Fruit fly (Drosophila melanogaster) whole organism, embryonic: ENCODE data around the gene CG44362.
A peak's percentile ranks its signal among the peaks of the same experiment; 100 is the strongest.

Source experiments
- Adf1 ChIP-seq: fragments of 200-800 bp; sonication (Bioruptor generic); IDR thresholded peaks from 2 replicates; pipeline ENCODE4 v1.3.6; 2022; ENCODE audit warnings: missing biosample characterization, missing genetic modification characterization
- Asciz ChIP-seq: fragments of 200-800 bp; sonication (Bioruptor generic); optimal IDR thresholded peaks from 2 replicates; lab custom pipeline; 2017; ENCODE audit warnings: missing biosample characterization, mild to moderate bottlenecking, missing genetic modification characterization, missing genetic modification reagents
- Awh ChIP-seq: fragments of 200-800 bp; sonication (Bioruptor generic); IDR thresholded peaks from 2 replicates; pipeline ENCODE4, ENCODE4 v1.3.6; 2022; ENCODE audit warnings: missing biosample characterization, missing genetic modification characterization
- B-H1 ChIP-seq: fragments of 200-800 bp; sonication (Bioruptor generic); IDR thresholded peaks from 3 replicates; pipeline ENCODE4 v1.3.6; 2022; ENCODE audit warnings: missing biosample characterization, missing genetic modification characterization
- CG11456 ChIP-seq: fragments of 200-800 bp; sonication (Bioruptor generic); IDR thresholded peaks from 3 replicates; pipeline ENCODE4 v1.3.6; 2022; ENCODE audit warnings: missing biosample characterization, missing genetic modification characterization
- CG12391 ChIP-seq: fragments of 200-800 bp; sonication (Bioruptor generic); optimal IDR thresholded peaks from 3 replicates; lab custom pipeline; 2018; ENCODE audit warnings: missing biosample characterization, mild to moderate bottlenecking, missing genetic modification characterization, moderate library complexity
- CG14965 ChIP-seq: fragments of 200-800 bp; sonication (Bioruptor generic); optimal IDR thresholded peaks from 2 replicates; lab custom pipeline; 2016; ENCODE audit warnings: missing biosample characterization, missing genetic modification characterization, borderline replicate concordance
- CG17359 ChIP-seq: fragments of 200-800 bp; sonication (Bioruptor generic); optimal IDR thresholded peaks from 3 replicates; lab custom pipeline; 2018; ENCODE audit warnings: missing biosample characterization, mild to moderate bottlenecking, missing genetic modification characterization, moderate library complexity
- CG17568 ChIP-seq: fragments of 200-800 bp; sonication (Bioruptor generic); optimal IDR thresholded peaks from 2 replicates; lab custom pipeline; 2018; ENCODE audit warnings: missing biosample characterization, mild to moderate bottlenecking, missing genetic modification characterization, moderate library complexity
- CG17829 ChIP-seq: fragments of 200-800 bp; optimal IDR thresholded peaks from 2 replicates; lab custom pipeline; 2019; ENCODE audit warnings: missing biosample characterization, mild to moderate bottlenecking, missing genetic modification characterization, moderate library complexity
- CG1792 ChIP-seq: fragments of 200-800 bp; sonication (Bioruptor generic); optimal IDR thresholded peaks from 2 replicates; lab custom pipeline; 2016; ENCODE audit warnings: missing biosample characterization, missing genetic modification characterization
- CG1832 ChIP-seq: fragments of 200-800 bp; sonication (Bioruptor generic); optimal IDR thresholded peaks from 2 replicates; lab custom pipeline; 2017; ENCODE audit warnings: missing biosample characterization, mild to moderate bottlenecking, missing genetic modification characterization, inconsistent platforms
- CG18764 ChIP-seq: fragments of 200-800 bp; sonication (Bioruptor generic); optimal IDR thresholded peaks from 3 replicates; lab custom pipeline; 2016; ENCODE audit warnings: missing biosample characterization, missing genetic modification characterization
- CG2129 ChIP-seq: fragments of 200-800 bp; sonication (Bioruptor generic); IDR thresholded peaks from 2 replicates; pipeline ENCODE4 v1.3.6; 2022; ENCODE audit warnings: missing biosample characterization, missing genetic modification characterization; ENCODE audit not compliant: partially characterized antibody
- CG2199 ChIP-seq: fragments of 200-800 bp; sonication (Bioruptor generic); IDR thresholded peaks from 3 replicates; pipeline ENCODE4 v1.3.6; 2022; ENCODE audit warnings: missing biosample characterization, missing genetic modification characterization
- CG2889 ChIP-seq: fragments of 200-800 bp; sonication (Bioruptor generic); IDR thresholded peaks from 3 replicates; pipeline ENCODE4 v1.3.6; 2022; ENCODE audit warnings: missing biosample characterization, missing genetic modification characterization
- CG31365 ChIP-seq: fragments of 200-800 bp; sonication (Bioruptor generic); optimal IDR thresholded peaks from 2 replicates; lab custom pipeline; 2018; ENCODE audit warnings: missing biosample characterization, mild to moderate bottlenecking, missing genetic modification characterization
- CG32772 ChIP-seq: fragments of 200-800 bp; sonication (Bioruptor generic); IDR thresholded peaks from 2 replicates; pipeline ENCODE4 v1.3.6; 2022; ENCODE audit warnings: missing biosample characterization, missing genetic modification characterization
- CG3995 ChIP-seq: fragments of 200-800 bp; sonication (Bioruptor generic); optimal IDR thresholded peaks from 3 replicates; lab custom pipeline; 2016; ENCODE audit warnings: missing biosample characterization, missing genetic modification characterization
- CG6175 ChIP-seq: fragments of 200-800 bp; sonication (Bioruptor generic); IDR thresholded peaks from 3 replicates; pipeline ENCODE4 v1.3.6; 2022; ENCODE audit warnings: missing biosample characterization, missing genetic modification characterization
- CG6813 ChIP-seq: fragments of 200-800 bp; sonication (Bioruptor generic); optimal IDR thresholded peaks from 2 replicates; lab custom pipeline; 2017; ENCODE audit warnings: missing biosample characterization, missing genetic modification characterization, mild to moderate bottlenecking, moderate library complexity, missing genetic modification reagents
- CG7928 ChIP-seq: fragments of 200-800 bp; sonication (Bioruptor generic); optimal IDR thresholded peaks from 2 replicates; lab custom pipeline; 2017; ENCODE audit warnings: missing biosample characterization, mild to moderate bottlenecking, missing genetic modification characterization
- CG8290 ChIP-seq, 3 experiments: fragments of 200-800 bp; sonication (Bioruptor generic); optimal IDR thresholded peaks; 2 replicates each; lab custom pipeline; 2016 to 2019; ENCODE audit warnings: missing biosample characterization in 3 of 3, missing genetic modification characterization in 3 of 3, mild to moderate bottlenecking in 2 of 3, moderate library complexity in 1 of 3
- CG9437 ChIP-seq: fragments of 200-800 bp; sonication (Bioruptor generic); optimal IDR thresholded peaks from 2 replicates; lab custom pipeline; 2018; ENCODE audit warnings: missing biosample characterization, mild to moderate bottlenecking, missing genetic modification characterization
- E2f1 ChIP-seq: fragments of 200-800 bp; sonication (Bioruptor generic); IDR thresholded peaks from 2 replicates; pipeline ENCODE4 v1.3.6; 2022; ENCODE audit warnings: missing biosample characterization, missing genetic modification characterization
- ERR ChIP-seq: fragments of 200-800 bp; sonication (Bioruptor generic); optimal IDR thresholded peaks from 2 replicates; lab custom pipeline; 2016; ENCODE audit warnings: missing biosample characterization, missing genetic modification characterization
- GATAe ChIP-seq: fragments of 200-800 bp; sonication (Bioruptor generic); conservative IDR thresholded peaks from 2 replicates; pipeline ENCODE4 v1.3.6; 2022; ENCODE audit warnings: missing biosample characterization, missing genetic modification characterization
- Gsc ChIP-seq: fragments of 200-800 bp; sonication (Bioruptor generic); IDR thresholded peaks from 2 replicates; pipeline ENCODE4 v1.3.6; 2022; ENCODE audit warnings: missing biosample characterization, missing genetic modification characterization
- HLH3B ChIP-seq: fragments of 200-800 bp; sonication (Bioruptor generic); IDR thresholded peaks from 2 replicates; pipeline ENCODE4 v1.3.6; 2022; ENCODE audit warnings: missing biosample characterization, missing genetic modification characterization
- HLHmδ ChIP-seq: fragments of 200-800 bp; sonication (Bioruptor generic); optimal IDR thresholded peaks from 2 replicates; lab custom pipeline; 2018; ENCODE audit warnings: missing biosample characterization, mild to moderate bottlenecking, missing genetic modification characterization, moderate library complexity
- Hmx ChIP-seq: fragments of 200-800 bp; sonication (Bioruptor generic); optimal IDR thresholded peaks from 2 replicates; lab custom pipeline; 2016; ENCODE audit warnings: missing biosample characterization, missing genetic modification characterization
- Hr3 ChIP-seq: fragments of 200-800 bp; sonication (Bioruptor generic); optimal IDR thresholded peaks from 3 replicates; lab custom pipeline; 2016; ENCODE audit warnings: missing biosample characterization, missing genetic modification characterization
- MESR4 ChIP-seq: fragments of 200-800 bp; sonication (Bioruptor generic); optimal IDR thresholded peaks from 2 replicates; lab custom pipeline; 2018; ENCODE audit warnings: missing biosample characterization, mild to moderate bottlenecking, missing genetic modification characterization, moderate library complexity
- Meics ChIP-seq: fragments of 200-800 bp; sonication (Bioruptor generic); optimal IDR thresholded peaks from 2 replicates; lab custom pipeline; 2017; ENCODE audit warnings: missing biosample characterization, mild to moderate bottlenecking, missing genetic modification characterization
- Side ChIP-seq: fragments of 200-800 bp; sonication (Bioruptor generic); optimal IDR thresholded peaks from 2 replicates; lab custom pipeline; 2016; ENCODE audit warnings: missing biosample characterization, missing genetic modification characterization
- TFAM ChIP-seq: fragments of 200-800 bp; sonication (Bioruptor generic); optimal IDR thresholded peaks from 2 replicates; lab custom pipeline; 2017; ENCODE audit warnings: missing biosample characterization, missing genetic modification characterization, inconsistent platforms
- ara ChIP-seq: fragments of 200-800 bp; sonication (Bioruptor generic); IDR thresholded peaks from 2 replicates; pipeline ENCODE4 v1.3.6; 2022; ENCODE audit warnings: missing biosample characterization, missing genetic modification characterization
- bbx ChIP-seq: fragments of 200-800 bp; sonication (Bioruptor generic); IDR thresholded peaks from 2 replicates; pipeline ENCODE4 v1.3.6; 2022; ENCODE audit warnings: missing biosample characterization, missing genetic modification characterization; ENCODE audit not compliant: partially characterized antibody
- bowl ChIP-seq: fragments of 200-800 bp; sonication (Bioruptor generic); IDR thresholded peaks from 2 replicates; pipeline ENCODE4 v1.3.6; 2022; ENCODE audit warnings: missing biosample characterization, missing genetic modification characterization
- caup ChIP-seq: fragments of 200-800 bp; sonication (Bioruptor generic); optimal IDR thresholded peaks from 3 replicates; lab custom pipeline; 2017; ENCODE audit warnings: missing biosample characterization, mild to moderate bottlenecking, missing genetic modification characterization, moderate library complexity; ENCODE audit not compliant: severe bottlenecking
- chif ChIP-seq, 2 experiments: fragments of 200-800 bp; sonication (Bioruptor generic); optimal IDR thresholded peaks; 3 replicates each; lab custom pipeline; 2016; ENCODE audit warnings: missing biosample characterization in 2 of 2, missing genetic modification characterization in 2 of 2
- fu2 ChIP-seq: fragments of 200-800 bp; sonication (Bioruptor generic); optimal IDR thresholded peaks from 2 replicates; lab custom pipeline; 2016; ENCODE audit warnings: missing biosample characterization, missing genetic modification characterization
- gfzf ChIP-seq: fragments of 200-800 bp; sonication (Bioruptor generic); optimal IDR thresholded peaks from 2 replicates; lab custom pipeline; 2016; ENCODE audit warnings: missing biosample characterization, mild to moderate bottlenecking, missing genetic modification characterization, moderate library complexity
- grau ChIP-seq: fragments of 200-800 bp; optimal IDR thresholded peaks from 3 replicates; lab custom pipeline; 2019; ENCODE audit warnings: missing biosample characterization, mild to moderate bottlenecking, missing genetic modification characterization, moderate library complexity
- mld ChIP-seq: fragments of 200-800 bp; sonication (Bioruptor generic); IDR thresholded peaks from 3 replicates; pipeline ENCODE4 v1.3.6; 2022; ENCODE audit warnings: missing biosample characterization, missing genetic modification characterization; ENCODE audit not compliant: partially characterized antibody
- onecut ChIP-seq: fragments of 200-800 bp; sonication (Bioruptor generic); IDR thresholded peaks from 2 replicates; pipeline ENCODE4 v1.3.6; 2022; ENCODE audit warnings: missing biosample characterization, missing genetic modification characterization
- pho ChIP-seq: fragments of 200-800 bp; sonication (Bioruptor generic); optimal IDR thresholded peaks from 2 replicates; lab custom pipeline; 2016; ENCODE audit warnings: missing biosample characterization, missing genetic modification characterization
- trh ChIP-seq: fragments of 200-800 bp; sonication (Bioruptor generic); optimal IDR thresholded peaks from 2 replicates; lab custom pipeline; 2016; ENCODE audit warnings: missing biosample characterization, missing genetic modification characterization
- ttk ChIP-seq: fragments of 200-800 bp; sonication (Bioruptor generic); IDR thresholded peaks from 2 replicates; pipeline ENCODE4 v2.1.2; 2022; ENCODE audit warnings: missing biosample characterization, missing genetic modification characterization

CG44362 gene

DNA sequence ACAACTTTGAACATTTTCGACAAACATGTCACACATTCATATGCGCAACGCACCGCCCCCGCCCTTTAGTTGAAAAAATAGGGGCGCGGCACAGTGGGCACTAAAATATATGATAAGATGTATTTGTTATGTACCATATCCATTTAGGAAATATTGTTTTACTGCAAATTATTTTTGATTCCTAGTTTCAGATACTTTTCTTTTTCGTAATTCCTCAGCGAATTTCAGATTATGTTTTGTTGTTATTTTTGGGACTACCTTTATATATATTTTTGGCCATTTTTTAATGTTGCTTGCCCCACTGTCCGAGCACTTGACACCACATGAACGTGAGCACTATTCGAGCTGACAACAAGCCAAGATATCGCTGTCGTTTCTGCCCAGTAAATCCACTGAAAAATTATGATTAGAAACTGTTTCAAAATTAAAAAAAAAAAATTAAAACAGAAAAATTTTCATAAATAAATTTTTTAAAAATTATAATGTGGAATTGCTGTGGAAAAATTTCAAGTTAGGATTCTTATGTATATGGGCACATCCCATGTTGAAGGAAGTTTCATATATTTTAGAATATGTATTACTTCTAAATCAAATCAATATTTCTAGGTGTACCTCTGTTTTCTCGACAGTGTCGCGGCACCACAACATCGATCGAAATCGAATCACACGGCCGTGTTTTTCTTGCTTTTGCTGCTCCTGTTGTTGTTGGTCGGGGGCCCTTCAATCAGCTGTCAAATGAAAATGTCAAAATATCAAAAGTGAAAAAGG, 20.1 kb downstream of the CG44362 start (continued):
- TF ChIP-seq caup (GFP tag; lab: Kevin White, UChicago) = peak; percentile 79
- TF ChIP-seq B-H1 (GFP tag; lab: Robert Waterston, UW) = peak; percentile 67
- peak; percentile 65 for TF ChIP-seq CG17568 (GFP tag; lab: Kevin White, UChicago)
- TF ChIP-seq grau (tag; lab: Kevin White, UChicago) = peak; percentile 87
- TF ChIP-seq HLHmδ (GFP tag; lab: Kevin White, UChicago) = no peak
- TF ChIP-seq CG6813 = peak; percentile 59
- peak; percentile 78 for TF ChIP-seq onecut
- peak; percentile 25 for TF ChIP-seq pho (GFP tag; lab: Kevin White, UChicago)
- TF ChIP-seq CG8290 (GFP tag; optimal IDR thresholded peaks at IDR 0.05; lab: Kevin White, UChicago) = no peak
- no peak for TF ChIP-seq CG8290 (tag; optimal IDR thresholded peaks at IDR 0.05; lab: Kevin White, UChicago)
- peak; percentile 48 for TF ChIP-seq fu2 (GFP tag; lab: Kevin White, UChicago)
- TF ChIP-seq bowl (GFP tag; lab: Robert Waterston, UW) = peak; percentile 47
- TF ChIP-seq gfzf (GFP tag; lab: Kevin White, UChicago) = no peak
- TF ChIP-seq GATAe (GFP tag; lab: Robert Waterston, UW) = peak; percentile 36; the same call in 1 of the 2 replicates
- peak; percentile 90 for TF ChIP-seq Asciz (GFP tag; lab: Kevin White, UChicago)
- peak; percentile 81 for TF ChIP-seq Hr3 (GFP tag; lab: Kevin White, UChicago)
- TF ChIP-seq bbx = no peak
- TF ChIP-seq CG2129 (GFP tag; lab: Robert Waterston, UW) = no peak
- peak; percentile 75 for TF ChIP-seq CG1792 (GFP tag; lab: Kevin White, UChicago)
- TF ChIP-seq chif (GFP tag; optimal IDR thresholded peaks at IDR 0.05; lab: Kevin White, UChicago) = peak; percentile 54 to 79
- TF ChIP-seq CG32772 = peak; percentile 91
- TF ChIP-seq CG7928 (GFP tag; lab: Kevin White, UChicago) = peak; percentile 53
- peak; percentile 95 for TF ChIP-seq CG12391
- TF ChIP-seq CG11456 (GFP tag; lab: Robert Waterston, UW) = peak; percentile 80
- no peak for TF ChIP-seq Hmx
- TF ChIP-seq MESR4 (GFP tag; lab: Kevin White, UChicago) = no peak
- TF ChIP-seq CG17359 (tag; lab: Kevin White, UChicago) = peak; percentile 92
- peak; percentile 35 for TF ChIP-seq CG31365 (tag; lab: Kevin White, UChicago)
- no peak for TF ChIP-seq mld (GFP tag; lab: Robert Waterston, UW)
- peak; percentile 81 for TF ChIP-seq E2f1
- no peak for TF ChIP-seq CG3995
- peak; percentile 45 for TF ChIP-seq Side (GFP tag; lab: Kevin White, UChicago)
- TF ChIP-seq trh = peak; percentile 50
- peak; percentile 90 for TF ChIP-seq ara
- TF ChIP-seq CG17829 (tag; lab: Kevin White, UChicago) = peak; percentile 93
- peak; percentile 82 for TF ChIP-seq CG18764 (GFP tag; lab: Kevin White, UChicago)
- peak; percentile 77 for TF ChIP-seq Gsc (GFP tag; lab: Robert Waterston, UW)
- peak; percentile 89 for TF ChIP-seq Meics (GFP tag; lab: Kevin White, UChicago)
- TF ChIP-seq Adf1 (GFP tag; lab: Robert Waterston, UW) = peak; percentile 72
- peak; percentile 38 for TF ChIP-seq ERR
- peak; percentile 78 for TF ChIP-seq CG9437 (GFP tag; lab: Kevin White, UChicago)
- TF ChIP-seq Awh (GFP tag; lab: Robert Waterston, UW) = peak; percentile 81
- TF ChIP-seq HLH3B (GFP tag; lab: Robert Waterston, UW) = peak; percentile 86
- no peak for TF ChIP-seq CG1832 (GFP tag; lab: Kevin White, UChicago)
- no peak for TF ChIP-seq CG2199
- TF ChIP-seq CG14965 (GFP tag; lab: Kevin White, UChicago) = no peak
- TF ChIP-seq TFAM (GFP tag; lab: Kevin White, UChicago) = peak; percentile 42
- peak; percentile 74 for TF ChIP-seq ttk (GFP tag; lab: Robert Waterston, UW)
- peak; percentile 68 for TF ChIP-seq CG6175 (GFP tag; lab: Robert Waterston, UW)
- peak; percentile 48; the same call in 1 of the 3 replicates for TF ChIP-seq CG2889
